Fruit fly (Drosophila melanogaster): Measurements from ENCODE around the gene Gapvd1.

The Gapvd1 gene

DNA sequence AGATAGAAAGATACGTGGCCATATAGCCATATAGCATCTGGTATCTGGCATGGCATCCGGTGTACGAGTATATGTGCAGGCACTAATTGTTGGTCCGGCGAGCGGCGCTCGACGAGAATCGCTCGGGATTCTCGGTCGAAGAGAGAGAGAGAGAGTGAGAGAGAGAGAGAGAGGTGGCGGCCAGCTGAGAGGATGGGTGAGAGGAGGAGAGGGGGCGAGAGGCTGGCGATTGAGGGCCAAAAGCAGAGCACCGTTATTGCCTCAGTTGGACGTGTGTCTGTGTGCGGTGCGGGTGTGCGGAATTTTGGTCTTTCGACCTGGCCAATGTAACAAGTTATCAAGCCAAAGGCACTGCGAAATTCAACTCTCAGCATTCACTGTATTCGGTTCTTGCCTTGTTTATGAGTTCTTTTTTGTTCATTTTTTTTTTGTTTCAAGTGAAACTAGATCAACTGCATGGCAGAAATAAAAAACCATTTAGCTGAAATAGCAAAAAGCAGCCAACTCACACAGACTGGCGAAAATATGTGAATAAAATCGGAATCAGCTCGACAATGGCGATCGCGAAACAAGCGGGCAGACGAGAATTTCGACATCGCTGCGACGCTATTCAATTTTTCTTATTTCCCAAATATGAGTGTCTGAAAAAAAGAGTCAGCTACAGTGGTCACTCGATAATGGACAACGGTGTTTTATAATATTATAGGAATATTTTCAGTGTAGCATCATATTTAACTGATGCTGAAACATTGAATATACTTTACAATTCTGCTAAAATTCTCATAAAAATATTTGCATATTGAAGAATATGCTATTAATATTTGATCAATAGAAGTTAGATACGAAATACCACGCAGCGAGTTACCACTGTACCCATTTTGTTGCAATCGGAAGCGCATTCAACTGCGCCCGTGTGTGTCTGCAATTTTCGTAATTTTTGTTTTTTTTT is 47.9 kb downstream of the Gapvd1 start (continued):
- peak; percentile 40; the same call in 1 of the 2 replicates for TF ChIP-seq lmd (GFP tag; IDR thresholded peaks at IDR 0.05)
- no peak for TF ChIP-seq CG13123 (GFP tag; optimal IDR thresholded peaks at IDR 0.05)
- no peak for TF ChIP-seq CG15601 (tag; optimal IDR thresholded peaks at IDR 0.05)
- no peak for TF ChIP-seq CG9876 (GFP tag; optimal IDR thresholded peaks at IDR 0.05)
- no peak for TF ChIP-seq az2 (GFP tag; optimal IDR thresholded peaks at IDR 0.05)
- TF ChIP-seq CG2678 (tag; optimal IDR thresholded peaks at IDR 0.05) = peak; percentile 3
- TF ChIP-seq CG4282 (GFP tag; optimal IDR thresholded peaks at IDR 0.05) = no peak
- no peak for TF ChIP-seq CG17802 (tag; optimal IDR thresholded peaks at IDR 0.05)
- no peak for TF ChIP-seq CG13624 (GFP tag; optimal IDR thresholded peaks at IDR 0.05)
- no peak for TF ChIP-seq dm (GFP tag; optimal IDR thresholded peaks at IDR 0.05)
- TF ChIP-seq Oli (tag; optimal IDR thresholded peaks at IDR 0.05) = no peak
- no peak for TF ChIP-seq shn (GFP tag; optimal IDR thresholded peaks at IDR 0.05)
- TF ChIP-seq HmgZ (tag; optimal IDR thresholded peaks at IDR 0.05) = no peak
- no peak for TF ChIP-seq HLH4C (GFP tag; IDR thresholded peaks at IDR 0.05; ENCODE audit: partially characterized antibody)
- TF ChIP-seq Kr (GFP tag; optimal IDR thresholded peaks at IDR 0.05) = no peak
- no peak for TF ChIP-seq lov (optimal IDR thresholded peaks at IDR 0.05)
- no peak for TF ChIP-seq lov (GFP tag; IDR thresholded peaks at IDR 0.05)
- no peak for TF ChIP-seq Pdp1 (GFP tag; optimal IDR thresholded peaks at IDR 0.05)
- TF ChIP-seq vvl (GFP tag; IDR thresholded peaks at IDR 0.05) = no peak
- TF ChIP-seq MESR4 (GFP tag; optimal IDR thresholded peaks at IDR 0.05) = no peak
- TF ChIP-seq ranshi (GFP tag; IDR thresholded peaks at IDR 0.05) = no peak
- no peak for TF ChIP-seq emc (GFP tag; optimal IDR thresholded peaks at IDR 0.05)
- no peak for TF ChIP-seq CG15011 (GFP tag; optimal IDR thresholded peaks at IDR 0.05)
- peak; percentile 30; the same call in 1 of the 2 replicates for TF ChIP-seq esg (GFP tag; conservative IDR thresholded peaks at IDR 0.05)
- no peak for TF ChIP-seq CG7928 (GFP tag; optimal IDR thresholded peaks at IDR 0.05)
- TF ChIP-seq CG10147 (GFP tag; optimal IDR thresholded peaks at IDR 0.05) = no peak
- no peak for TF ChIP-seq CG14667 (GFP tag; IDR thresholded peaks at IDR 0.05)

DNA sequence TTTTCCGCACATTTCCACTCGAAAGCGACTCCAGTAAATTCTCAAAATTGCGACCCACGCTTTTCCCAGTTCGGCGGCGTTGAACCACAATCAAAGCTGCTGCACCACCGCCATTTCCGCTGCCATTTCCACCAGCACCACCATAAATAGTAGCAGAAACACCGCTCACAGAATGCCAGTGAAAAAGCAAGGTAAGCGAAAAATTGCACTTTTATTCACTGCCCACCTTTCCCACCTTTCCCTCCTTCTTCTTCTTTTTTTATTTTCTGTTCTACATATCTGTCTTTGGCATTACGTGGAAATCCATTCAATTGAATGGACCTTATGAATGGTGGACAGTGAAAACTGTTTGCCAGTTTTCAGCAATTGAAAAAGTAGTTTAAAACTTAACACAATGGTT is 49.1 kb downstream of the Gapvd1 start:
- no peak for TF ChIP-seq CG6254 (GFP tag; optimal IDR thresholded peaks at IDR 0.05)
- TF ChIP-seq CG10462 (GFP tag; optimal IDR thresholded peaks at IDR 0.05) = no peak
- no peak for TF ChIP-seq CG17361 (GFP tag; IDR thresholded peaks at IDR 0.05)
- no peak for TF ChIP-seq CG17829 (tag; optimal IDR thresholded peaks at IDR 0.05)
- TF ChIP-seq tup (GFP tag; optimal IDR thresholded peaks at IDR 0.05) = no peak
- TF ChIP-seq PHDP (tag; optimal IDR thresholded peaks at IDR 0.05) = no peak
- no peak for TF ChIP-seq dmrt11E (tag; optimal IDR thresholded peaks at IDR 0.05)
- no peak for TF ChIP-seq bsh (GFP tag; optimal IDR thresholded peaks at IDR 0.05)
- no peak for TF ChIP-seq Deaf1 (tag; optimal IDR thresholded peaks at IDR 0.05)
- TF ChIP-seq Nf-YB (GFP tag; optimal IDR thresholded peaks at IDR 0.05) = no peak
- no peak for TF ChIP-seq eyg (GFP tag; optimal IDR thresholded peaks at IDR 0.05)
- no peak for TF ChIP-seq CG18764 (GFP tag; optimal IDR thresholded peaks at IDR 0.05)

Data from whole organism, embryonic.